Worm (Caenorhabditis elegans) whole organism, L4 larva: Measurements from ENCODE around the gene F52G3.1.

Experiments
- F26F4.8 ChIP-seq: fragments of 200-800 bp; sonication (Bioruptor generic); conservative IDR thresholded peaks from 2 replicates; pipeline ENCODE4 v1.3.6; 2022; ENCODE audit warnings: missing genetic modification characterization, missing compliant biosample characterization
- R02D3.7 ChIP-seq: fragments of 150-350 bp; sonication (generic microtip); optimal IDR thresholded peaks from 3 replicates; lab custom pipeline; 2014; ENCODE audit warnings: missing biosample characterization, missing genetic modification characterization
- T26A8.4 ChIP-seq: fragments of 200-800 bp; sonication (Bioruptor generic); IDR thresholded peaks from 2 replicates; pipeline ENCODE4 v1.3.6; 2022; ENCODE audit warnings: missing genetic modification characterization, missing compliant biosample characterization
- ZK546.5 ChIP-seq, 2 experiments: sonication (generic microtip); optimal IDR thresholded peaks; 2 replicates each; lab custom pipeline; 2017; ENCODE audit warnings: missing biosample characterization in 2 of 2, missing genetic modification characterization in 2 of 2
- aha-1 ChIP-seq: fragments of 150-350 bp; peaks from one replicate; lab custom pipeline; 2014; ENCODE audit warnings: missing biosample characterization, missing genetic modification characterization
- ama-1 ChIP-seq: fragments of 150-350 bp; optimal IDR thresholded peaks from 2 replicates; lab custom pipeline; 2014; ENCODE audit warnings: inconsistent platforms, mixed read lengths
- arid-1 ChIP-seq: fragments of 200-800 bp; sonication (Bioruptor generic); conservative IDR thresholded peaks from 2 replicates; pipeline ENCODE4 v1.3.6; 2022; ENCODE audit warnings: missing genetic modification reagents, missing genetic modification characterization, missing compliant biosample characterization
- attf-4 ChIP-seq: sonication (generic microtip); optimal IDR thresholded peaks from 3 replicates; lab custom pipeline; 2017; ENCODE audit warnings: missing biosample characterization, missing genetic modification characterization
- ceh-20 ChIP-seq: fragments of 200-800 bp; sonication (Bioruptor generic); IDR thresholded peaks from 2 replicates; pipeline ENCODE4 v1.3.6; 2022; ENCODE audit warnings: missing genetic modification reagents, missing genetic modification characterization, missing compliant biosample characterization
- ceh-28 ChIP-seq: fragments of 150-350 bp; optimal IDR thresholded peaks from 2 replicates; lab custom pipeline; 2014; ENCODE audit warnings: missing biosample characterization, missing genetic modification reagents, missing genetic modification characterization
- ceh-32 ChIP-seq: sonication (generic microtip); optimal IDR thresholded peaks from 2 replicates; lab custom pipeline; 2016; ENCODE audit warnings: mild to moderate bottlenecking, missing genetic modification characterization, missing compliant biosample characterization; ENCODE audit not compliant: poor library complexity
- ceh-82 ChIP-seq: sonication (generic microtip); optimal IDR thresholded peaks from 2 replicates; lab custom pipeline; 2017; ENCODE audit warnings: missing biosample characterization, missing genetic modification characterization
- ces-1 ChIP-seq: fragments of 150-350 bp; sonication (generic microtip); optimal IDR thresholded peaks from 4 replicates; lab custom pipeline; 2014; ENCODE audit warnings: missing biosample characterization, missing genetic modification reagents, missing genetic modification characterization
- ctbp-1 ChIP-seq: fragments of 200-800 bp; sonication (Bioruptor generic); IDR thresholded peaks from 2 replicates; pipeline ENCODE4 v1.3.6; 2022; ENCODE audit warnings: missing genetic modification reagents, missing genetic modification characterization, missing compliant biosample characterization
- daf-12 ChIP-seq: fragments of 150-350 bp; optimal IDR thresholded peaks from 2 replicates; lab custom pipeline; 2014; ENCODE audit warnings: missing biosample characterization, missing genetic modification reagents, missing genetic modification characterization
- daf-16 ChIP-seq, 3 experiments: sonication (generic microtip); optimal IDR thresholded peaks; 2 replicates each; lab custom pipeline; 2016 to 2017; ENCODE audit warnings: missing genetic modification characterization in 3 of 3, missing genetic modification reagents in 3 of 3, mild to moderate bottlenecking in 2 of 3, missing compliant biosample characterization in 2 of 3, missing biosample characterization in 1 of 3, moderate library complexity in 1 of 3
- daf-8 ChIP-seq: fragments of 200-800 bp; sonication (Bioruptor generic); IDR thresholded peaks from 2 replicates; pipeline ENCODE4 v1.3.6; 2022; ENCODE audit warnings: missing genetic modification characterization, missing compliant biosample characterization
- dmd-8 ChIP-seq: fragments of 200-800 bp; sonication (Bioruptor generic); IDR thresholded peaks from 2 replicates; pipeline ENCODE4 v1.3.6; 2022; ENCODE audit warnings: missing genetic modification characterization, missing compliant biosample characterization
- dmd-9 ChIP-seq: fragments of 200-800 bp; sonication (Bioruptor generic); IDR thresholded peaks from 2 replicates; pipeline ENCODE4 v1.3.6; 2022; ENCODE audit warnings: missing genetic modification reagents, missing genetic modification characterization, missing compliant biosample characterization
- duxl-1 ChIP-seq: sonication (generic microtip); optimal IDR thresholded peaks from 2 replicates; lab custom pipeline; 2016; ENCODE audit warnings: mild to moderate bottlenecking, missing genetic modification characterization, moderate library complexity, missing compliant biosample characterization; ENCODE audit not compliant: poor library complexity
- fos-1 ChIP-seq: fragments of 150-350 bp; optimal IDR thresholded peaks from 2 replicates; lab custom pipeline; 2014; ENCODE audit warnings: missing biosample characterization, missing genetic modification characterization
- hlh-30 ChIP-seq: sonication (generic microtip); optimal IDR thresholded peaks from 2 replicates; lab custom pipeline; 2017; ENCODE audit warnings: antibody characterized with exemption, mild to moderate bottlenecking, missing genetic modification characterization, missing compliant biosample characterization; ENCODE audit not compliant: insufficient read depth
- jun-1 ChIP-seq: fragments of 150-350 bp; optimal IDR thresholded peaks from 2 replicates; lab custom pipeline; 2014; ENCODE audit warnings: missing biosample characterization, missing genetic modification reagents, missing genetic modification characterization
- lin-1 ChIP-seq: fragments of 200-800 bp; sonication (Bioruptor generic); IDR thresholded peaks from 2 replicates; pipeline ENCODE4 v1.3.6; 2022; ENCODE audit warnings: missing genetic modification reagents, missing genetic modification characterization, missing compliant biosample characterization
- lin-15B ChIP-seq: fragments of 150-350 bp; sonication (generic microtip); optimal IDR thresholded peaks from 3 replicates; lab custom pipeline; 2014; ENCODE audit warnings: missing biosample characterization, missing genetic modification characterization
- lin-29 ChIP-seq: fragments of 200-800 bp; sonication (Bioruptor generic); IDR thresholded peaks from 2 replicates; pipeline ENCODE4 v1.3.6; 2022; ENCODE audit warnings: missing genetic modification reagents, missing genetic modification characterization, missing compliant biosample characterization
- lin-39 ChIP-seq: fragments of 150-350 bp; optimal IDR thresholded peaks from 2 replicates; lab custom pipeline; 2014; ENCODE audit warnings: missing biosample characterization, missing genetic modification reagents, missing genetic modification characterization
- madf-5 ChIP-seq, 2 experiments: fragments of 200-800 bp; sonication (Bioruptor generic); IDR thresholded peaks; 2 replicates each; pipeline ENCODE4 v1.3.6; 2022; ENCODE audit warnings: missing compliant biosample characterization in 2 of 2, missing genetic modification characterization in 2 of 2
- madf-9 ChIP-seq: fragments of 200-800 bp; sonication (Bioruptor generic); conservative IDR thresholded peaks from 2 replicates; pipeline ENCODE4 v1.3.6; 2022; ENCODE audit warnings: missing genetic modification reagents, missing genetic modification characterization, missing compliant biosample characterization
- mdt-29 ChIP-seq: fragments of 200-800 bp; sonication (Bioruptor generic); IDR thresholded peaks from 2 replicates; pipeline ENCODE4 v1.3.6; 2022; ENCODE audit warnings: missing genetic modification reagents, missing genetic modification characterization, missing compliant biosample characterization
- mep-1 ChIP-seq: fragments of 150-350 bp; sonication (generic microtip); optimal IDR thresholded peaks from 3 replicates; lab custom pipeline; 2014; ENCODE audit warnings: missing biosample characterization, missing genetic modification characterization
- mxl-2 ChIP-seq: fragments of 200-800 bp; sonication (Bioruptor generic); conservative IDR thresholded peaks from 2 replicates; pipeline ENCODE4 v1.3.6; 2022; ENCODE audit warnings: missing genetic modification reagents, missing genetic modification characterization, missing compliant biosample characterization
- mxl-3 ChIP-seq: fragments of 200-800 bp; sonication (Bioruptor generic); optimal IDR thresholded peaks from 2 replicates; lab custom pipeline; 2018; ENCODE audit warnings: mild to moderate bottlenecking, missing genetic modification characterization, missing compliant biosample characterization
- nhr-11 ChIP-seq: fragments of 150-350 bp; optimal IDR thresholded peaks from 2 replicates; lab custom pipeline; 2014; ENCODE audit warnings: missing biosample characterization, missing genetic modification characterization
- nhr-111 ChIP-seq: fragments of 200-800 bp; sonication (Bioruptor generic); optimal IDR thresholded peaks from 2 replicates; lab custom pipeline; 2018; ENCODE audit warnings: mild to moderate bottlenecking, missing genetic modification characterization, missing compliant biosample characterization
- nhr-237 ChIP-seq: sonication (generic microtip); optimal IDR thresholded peaks from 2 replicates; lab custom pipeline; 2017; ENCODE audit warnings: missing biosample characterization, missing genetic modification characterization
- nhr-25 ChIP-seq: sonication (generic microtip); optimal IDR thresholded peaks from 2 replicates; lab custom pipeline; 2017; ENCODE audit warnings: missing genetic modification characterization, mild to moderate bottlenecking, missing compliant biosample characterization, antibody characterized with exemption, moderate library complexity, borderline replicate concordance; ENCODE audit not compliant: insufficient read depth
- nhr-28 ChIP-seq: fragments of 150-350 bp; optimal IDR thresholded peaks from 2 replicates; lab custom pipeline; 2014; ENCODE audit warnings: missing biosample characterization, missing genetic modification characterization
- nhr-41 ChIP-seq: fragments of 200-800 bp; sonication (Bioruptor generic); IDR thresholded peaks from 2 replicates; pipeline ENCODE4 v1.3.6; 2022; ENCODE audit warnings: missing genetic modification reagents, missing genetic modification characterization, missing compliant biosample characterization
- nhr-42 ChIP-seq: fragments of 200-800 bp; sonication (Bioruptor generic); IDR thresholded peaks from 2 replicates; pipeline ENCODE4 v1.3.6; 2022; ENCODE audit warnings: missing genetic modification characterization, missing compliant biosample characterization
- nhr-48 ChIP-seq: sonication (generic microtip); optimal IDR thresholded peaks from 2 replicates; lab custom pipeline; 2016; ENCODE audit warnings: mild to moderate bottlenecking, missing genetic modification characterization, missing compliant biosample characterization
- nhr-6 ChIP-seq: fragments of 150-350 bp; optimal IDR thresholded peaks from 2 replicates; lab custom pipeline; 2014; ENCODE audit warnings: missing biosample characterization, missing genetic modification characterization
- nhr-77 ChIP-seq: fragments of 150-350 bp; optimal IDR thresholded peaks from 2 replicates; lab custom pipeline; 2014; ENCODE audit warnings: missing biosample characterization, missing genetic modification characterization
- pha-4 ChIP-seq, 2 experiments: fragments of 150-350 bp in 1 of 2; fragments of 200-800 bp in 1 of 2; sonication (Bioruptor generic) in 1 of 2; IDR thresholded peaks in 1 of 2; optimal IDR thresholded peaks in 1 of 2; 2 replicates each; pipeline versions ENCODE4 v1.3.6 to Lab custom; 2014 to 2022; ENCODE audit warnings: missing genetic modification characterization in 2 of 2, missing genetic modification reagents in 2 of 2, missing biosample characterization in 1 of 2, missing compliant biosample characterization in 1 of 2
- pqm-1 ChIP-seq: sonication (generic microtip); optimal IDR thresholded peaks from 2 replicates; lab custom pipeline; 2017; ENCODE audit warnings: missing biosample characterization, missing genetic modification characterization
- saeg-2 ChIP-seq: fragments of 200-800 bp; sonication (Bioruptor generic); IDR thresholded peaks from 2 replicates; pipeline ENCODE4 v1.3.6; 2022; ENCODE audit warnings: missing genetic modification reagents, missing genetic modification characterization, missing compliant biosample characterization
- skn-1 ChIP-seq: fragments of 150-350 bp; optimal IDR thresholded peaks from 2 replicates; lab custom pipeline; 2014; ENCODE audit warnings: missing biosample characterization, missing genetic modification characterization
- spr-3 ChIP-seq: fragments of 200-800 bp; sonication (Bioruptor generic); optimal IDR thresholded peaks from 2 replicates; lab custom pipeline; 2018; ENCODE audit warnings: mild to moderate bottlenecking, missing genetic modification characterization, missing compliant biosample characterization
- tra-1 ChIP-seq: fragments of 200-800 bp; sonication (Bioruptor generic); IDR thresholded peaks from 2 replicates; pipeline ENCODE4 v1.3.6; 2022; ENCODE audit warnings: missing genetic modification reagents, missing genetic modification characterization, missing compliant biosample characterization
- vab-7 ChIP-seq: fragments of 200-800 bp; sonication (Bioruptor generic); IDR thresholded peaks from 2 replicates; pipeline ENCODE4 v1.3.6; 2022; ENCODE audit warnings: missing genetic modification reagents, missing genetic modification characterization, missing compliant biosample characterization

Gene F52G3.1

ce11 chrX:16961387-16961786 is 2.3 kb upstream of the F52G3.1 start:
- TF ChIP-seq dmd-8 (GFP tag; lab: Robert Waterston, UW) (0 out of 2 replicates have a peak, but pooled peaks have one; percentile 47), madf-9 (GFP tag; lab: Robert Waterston, UW) (peak; percentile 63), nhr-25 (tag; lab: Kevin White, UChicago) (peak; percentile 43), nhr-6 (peak; percentile 93), F26F4.8 (GFP tag; lab: Robert Waterston, UW) (no peak), ceh-32 (tag; lab: Kevin White, UChicago) (peak; percentile 16), nhr-48 (tag; lab: Kevin White, UChicago) (peak; percentile 43), daf-8 (GFP tag; lab: Robert Waterston, UW) (no peak), madf-5 (GFP tag; IDR thresholded peaks at IDR 0.05; lab: Robert Waterston, UW) (no peak), arid-1 (GFP tag; lab: Robert Waterston, UW) (peak; percentile 60; the same call in 1 of the 2 replicates), tra-1 (GFP tag; lab: Robert Waterston, UW) (peak; percentile 95), saeg-2 (GFP tag; lab: Robert Waterston, UW) (0 out of 2 replicates have a peak, but pooled peaks have one; percentile 36), nhr-42 (GFP tag; lab: Robert Waterston, UW) (no peak), skn-1 (no peak), pha-4 (GFP tag; IDR thresholded peaks at IDR 0.05; lab: Robert Waterston, UW) (peak; percentile 56; the same call in 1 of the 2 replicates), pha-4 (tag; optimal IDR thresholded peaks at IDR 0.05; lab: Kevin White, UChicago) (peak; percentile 4), mep-1 (tag; lab: Kevin White, UChicago) (peak; percentile 94), jun-1 (no peak), dmd-9 (0 out of 2 replicates have a peak, but pooled peaks have one; percentile 51), mxl-3 (peak; percentile 85), ctbp-1 (GFP tag; lab: Robert Waterston, UW) (peak; percentile 85), nhr-11 (tag; lab: Kevin White, UChicago) (peak; percentile 85), nhr-41 (GFP tag; lab: Robert Waterston, UW) (peak; percentile 38; the same call in 1 of the 2 replicates), fos-1 (tag; lab: Kevin White, UChicago) (no peak), ama-1 (no peak), ceh-20 (GFP tag; lab: Robert Waterston, UW) (peak; percentile 86), daf-12 (tag; lab: Kevin White, UChicago) (no peak), aha-1 (tag; lab: Kevin White, UChicago) (peak; percentile 99), lin-29 (no peak), ceh-82 (no peak), ZK546.5 (tag; optimal IDR thresholded peaks at IDR 0.05; lab: Kevin White, UChicago) (no peak), nhr-237 (tag; lab: Kevin White, UChicago) (no peak), hlh-30 (tag; lab: Kevin White, UChicago) (peak; percentile 95), ceh-28 (tag; lab: Kevin White, UChicago) (peak; percentile 80), mdt-29 (GFP tag; lab: Robert Waterston, UW) (no peak), vab-7 (GFP tag; lab: Robert Waterston, UW) (peak; percentile 64; the same call in 1 of the 2 replicates), duxl-1 (tag; lab: Kevin White, UChicago) (peak; percentile 26), T26A8.4 (GFP tag; lab: Robert Waterston, UW) (peak; percentile 86), R02D3.7 (tag; lab: Kevin White, UChicago) (no peak), nhr-111 (GFP tag; lab: Kevin White, UChicago) (no peak), mxl-2 (GFP tag; lab: Robert Waterston, UW) (no peak), nhr-77 (tag; lab: Kevin White, UChicago) (peak; percentile 70), daf-16 (GFP tag; optimal IDR thresholded peaks at IDR 0.05; lab: Kevin White, UChicago) (peak in 1 of 2 experiments; percentile 31), daf-16 (tag; optimal IDR thresholded peaks at IDR 0.05; lab: Kevin White, UChicago) (peak; percentile 80), attf-4 (tag; lab: Kevin White, UChicago) (no peak), spr-3 (peak; percentile 51), ces-1 (GFP tag; lab: Kevin White, UChicago) (no peak), pqm-1 (tag; lab: Kevin White, UChicago) (no peak), lin-15B (no peak), lin-1 (GFP tag; lab: Robert Waterston, UW) (0 out of 2 replicates have a peak, but pooled peaks have one; percentile 55), nhr-28 (tag; lab: Kevin White, UChicago) (peak; percentile 84), lin-39 (tag; lab: Kevin White, UChicago) (no peak)
